Worm (Caenorhabditis elegans) whole organism, L1 larva: ENCODE data around the gene K08D8.4.

Experiments
- hlh-17 ChIP-seq: fragments of 200-800 bp; sonication (Bioruptor generic); optimal IDR thresholded peaks from 2 replicates; lab custom pipeline; 2018; ENCODE audit warnings: missing genetic modification characterization, mild to moderate bottlenecking, missing compliant biosample characterization, moderate library complexity, borderline replicate concordance
- lsy-2 ChIP-seq, 2 experiments: fragments of 150-350 bp; optimal IDR thresholded peaks; 2 replicates each; lab custom pipeline; 2014; ENCODE audit warnings: missing biosample characterization in 2 of 2, missing genetic modification characterization in 2 of 2
- mep-1 ChIP-seq: fragments of 150-350 bp; optimal IDR thresholded peaks from 2 replicates; lab custom pipeline; 2014; ENCODE audit warnings: missing biosample characterization, missing genetic modification characterization

DNA sequence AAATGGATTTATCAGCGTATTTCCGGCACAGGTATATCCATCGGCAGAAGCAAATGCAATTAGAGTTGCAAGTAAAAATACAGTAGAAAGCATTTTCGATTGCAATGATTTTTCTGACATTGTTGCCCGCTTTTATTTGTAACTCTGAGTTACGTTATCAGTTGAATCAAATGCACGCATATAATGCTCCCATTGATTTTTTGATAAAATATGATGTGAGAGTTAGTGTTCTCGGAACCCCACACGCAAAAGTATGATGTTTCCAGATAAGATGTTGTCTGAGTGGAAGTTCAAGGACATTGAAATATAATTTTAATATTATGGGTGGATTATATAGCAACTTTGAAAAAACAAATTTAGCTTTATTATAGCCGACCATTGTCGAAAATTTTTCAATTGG, 2.2 kb upstream of the K08D8.4 start, which contains the start of gene K08D8.5:
- TF ChIP-seq mep-1 (no peak), lsy-2 (tag; optimal IDR thresholded peaks at IDR 0.05; lab: Kevin White, UChicago) (no peak), hlh-17 (no peak)
